Worm (Caenorhabditis elegans) whole organism, L4 larva: ENCODE measurements around the gene F49C5.3.

ENCODE experiments used
- T26A8.4 ChIP-seq: fragments of 200-800 bp; sonication (Bioruptor generic); IDR thresholded peaks from 2 replicates; pipeline ENCODE4 v1.3.6; 2022; ENCODE audit warnings: missing genetic modification characterization, missing compliant biosample characterization
- ctbp-1 ChIP-seq: fragments of 200-800 bp; sonication (Bioruptor generic); IDR thresholded peaks from 2 replicates; pipeline ENCODE4 v1.3.6; 2022; ENCODE audit warnings: missing genetic modification reagents, missing genetic modification characterization, missing compliant biosample characterization
- duxl-1 ChIP-seq: sonication (generic microtip); optimal IDR thresholded peaks from 2 replicates; lab custom pipeline; 2016; ENCODE audit warnings: mild to moderate bottlenecking, missing genetic modification characterization, moderate library complexity, missing compliant biosample characterization; ENCODE audit not compliant: poor library complexity
- dve-1 ChIP-seq: sonication (generic microtip); optimal IDR thresholded peaks from 2 replicates; lab custom pipeline; 2017; ENCODE audit warnings: antibody characterized with exemption, mild to moderate bottlenecking, missing genetic modification characterization, missing compliant biosample characterization; ENCODE audit not compliant: insufficient read depth
- gei-8 ChIP-seq: fragments of 200-800 bp; sonication (Bioruptor generic); optimal IDR thresholded peaks from 2 replicates; lab custom pipeline; 2018; ENCODE audit warnings: mild to moderate bottlenecking, missing genetic modification characterization, missing compliant biosample characterization
- lin-1 ChIP-seq: fragments of 200-800 bp; sonication (Bioruptor generic); IDR thresholded peaks from 2 replicates; pipeline ENCODE4 v1.3.6; 2022; ENCODE audit warnings: missing genetic modification reagents, missing genetic modification characterization, missing compliant biosample characterization
- lsy-2 ChIP-seq, 2 experiments: fragments of 150-350 bp in 1 of 2; sonication (generic microtip) in 1 of 2; optimal IDR thresholded peaks; 2 replicates each; lab custom pipeline; 2014 to 2017; ENCODE audit warnings: missing biosample characterization in 2 of 2, missing genetic modification characterization in 2 of 2
- mdl-1 ChIP-seq, 2 experiments: fragments of 150-350 bp in 1 of 2; sonication (generic microtip) in 1 of 2; optimal IDR thresholded peaks; 2 replicates each; lab custom pipeline; 2014 to 2017; ENCODE audit warnings: missing biosample characterization in 2 of 2, missing genetic modification characterization in 2 of 2
- nhr-48 ChIP-seq: sonication (generic microtip); optimal IDR thresholded peaks from 2 replicates; lab custom pipeline; 2016; ENCODE audit warnings: mild to moderate bottlenecking, missing genetic modification characterization, missing compliant biosample characterization
- nhr-77 ChIP-seq: fragments of 150-350 bp; optimal IDR thresholded peaks from 2 replicates; lab custom pipeline; 2014; ENCODE audit warnings: missing biosample characterization, missing genetic modification characterization
- unc-62 ChIP-seq, 3 experiments: fragments of 150-350 bp in 1 of 3; sonication (generic microtip); optimal IDR thresholded peaks in 2 of 3; peaks in 1 of 3; 1 replicate in 1 of 3; 2 replicates in 2 of 3; lab custom pipeline; 2014 to 2017; ENCODE audit warnings: missing biosample characterization in 3 of 3, missing genetic modification characterization in 3 of 3, missing genetic modification reagents in 3 of 3, missing genotype in 1 of 3

- no peak for TF ChIP-seq gei-8 (GFP tag; lab: Kevin White, UChicago)
- TF ChIP-seq nhr-48 (tag; lab: Kevin White, UChicago) = no peak
- TF ChIP-seq T26A8.4 (GFP tag; lab: Robert Waterston, UW) = no peak
- TF ChIP-seq dve-1 = no peak
- TF ChIP-seq mdl-1 (tag; optimal IDR thresholded peaks at IDR 0.05; lab: Kevin White, UChicago) = no peak
- TF ChIP-seq lin-1 (GFP tag; lab: Robert Waterston, UW) = no peak
- no peak for TF ChIP-seq lsy-2 (tag; optimal IDR thresholded peaks at IDR 0.05; lab: Kevin White, UChicago)
- no peak for TF ChIP-seq ctbp-1 (GFP tag; lab: Robert Waterston, UW)
- no peak for TF ChIP-seq nhr-77 (tag; lab: Kevin White, UChicago)
- no peak for TF ChIP-seq unc-62 (GFP tag; optimal IDR thresholded peaks at IDR 0.05 in 1 of 2; lab: Kevin White, UChicago)
- TF ChIP-seq unc-62 (tag; optimal IDR thresholded peaks at IDR 0.05; lab: Kevin White, UChicago) = no peak
- no peak for TF ChIP-seq duxl-1 (tag; lab: Kevin White, UChicago)
Observed at ce11 chrII:12544533-12544932, 8.2 kb downstream of the F49C5.3 start, which contains the start of gene F49C5.9.
